Fruit fly (Drosophila melanogaster) whole organism, wandering third instar larva: ENCODE measurements around the gene CG5180.

Experiments
- Abd-B ChIP-seq: fragments of >200 bp; optimal IDR thresholded peaks from 2 replicates; lab custom pipeline; 2017; ENCODE audit warnings: missing biosample characterization, missing genetic modification characterization
- CG32264 ChIP-seq: fragments of 200-800 bp; sonication (Bioruptor generic); optimal IDR thresholded peaks from 2 replicates; lab custom pipeline; 2016; ENCODE audit warnings: missing biosample characterization, missing genetic modification characterization
- CrebA ChIP-seq: fragments of 200-800 bp; sonication (Bioruptor generic); optimal IDR thresholded peaks from 2 replicates; lab custom pipeline; 2016; ENCODE audit warnings: missing biosample characterization, mild to moderate bottlenecking, missing genetic modification characterization, borderline replicate concordance
- Dfd ChIP-seq: fragments of >200 bp; optimal IDR thresholded peaks from 2 replicates; lab custom pipeline; 2017; ENCODE audit warnings: missing biosample characterization, missing genetic modification characterization
- Dif ChIP-seq: fragments of 200-275, 200-300 bp; sonication (Bioruptor generic); optimal IDR thresholded peaks from 2 replicates; lab custom pipeline; 2018; ENCODE audit warnings: missing biosample characterization, missing genetic modification characterization; ENCODE audit not compliant: partially characterized antibody
- GATAd ChIP-seq: sonication (Bioruptor generic); optimal IDR thresholded peaks from 2 replicates; lab custom pipeline; 2016; ENCODE audit warnings: missing biosample characterization, missing genetic modification characterization
- HLH106 ChIP-seq: fragments of 200-800 bp; optimal IDR thresholded peaks from 3 replicates; lab custom pipeline; 2019; ENCODE audit warnings: missing biosample characterization, mild to moderate bottlenecking, missing genetic modification characterization, moderate library complexity
- Hnf4 ChIP-seq: fragments of 200-800 bp; sonication (Bioruptor generic); optimal IDR thresholded peaks from 2 replicates; lab custom pipeline; 2016; ENCODE audit warnings: missing biosample characterization, mild to moderate bottlenecking, missing genetic modification characterization
- Hr78 ChIP-seq: fragments of >200 bp; optimal IDR thresholded peaks from 2 replicates; lab custom pipeline; 2017; ENCODE audit warnings: missing biosample characterization, missing genetic modification characterization
- Hr83 ChIP-seq: fragments of 200-300 bp; sonication (Bioruptor generic); optimal IDR thresholded peaks from 2 replicates; lab custom pipeline; 2016; ENCODE audit warnings: missing biosample characterization, mild to moderate bottlenecking, missing genetic modification characterization, moderate library complexity; ENCODE audit not compliant: poor library complexity, severe bottlenecking
- Jra ChIP-seq: sonication (Bioruptor generic); optimal IDR thresholded peaks from 2 replicates; lab custom pipeline; 2016; ENCODE audit warnings: missing biosample characterization, missing genetic modification characterization
- Mio ChIP-seq: sonication (Bioruptor generic); optimal IDR thresholded peaks from 2 replicates; lab custom pipeline; 2016; ENCODE audit warnings: missing biosample characterization, missing genetic modification characterization
- Myc ChIP-seq: fragments of >200 bp; optimal IDR thresholded peaks from 2 replicates; lab custom pipeline; 2017
- N ChIP-seq: fragments of >200 bp; optimal IDR thresholded peaks from 2 replicates; lab custom pipeline; 2018; ENCODE audit warnings: missing biosample characterization, missing external identifiers, missing genetic modification characterization
- OdsH ChIP-seq: fragments of 200-800 bp; sonication (Bioruptor generic); optimal IDR thresholded peaks from 2 replicates; lab custom pipeline; 2016; ENCODE audit warnings: missing biosample characterization, mild to moderate bottlenecking, missing genetic modification characterization
- Rel ChIP-seq, 2 experiments: fragments of 200-800 bp; sonication (Bioruptor generic) in 1 of 2; optimal IDR thresholded peaks; 2 replicates in 1 of 2; 3 replicates in 1 of 2; lab custom pipeline; 2016 to 2019; ENCODE audit warnings: mild to moderate bottlenecking in 2 of 2, missing biosample characterization in 2 of 2, missing genetic modification characterization in 2 of 2, moderate library complexity in 1 of 2
- Sp1 ChIP-seq: fragments of 200-800 bp; sonication (Bioruptor generic); optimal IDR thresholded peaks from 3 replicates; lab custom pipeline; 2019; ENCODE audit warnings: missing biosample characterization, mild to moderate bottlenecking, missing genetic modification characterization, moderate library complexity
- Vsx2 ChIP-seq: fragments of 200-300, 225-300 bp; sonication (Bioruptor generic); optimal IDR thresholded peaks from 2 replicates; lab custom pipeline; 2018; ENCODE audit warnings: missing biosample characterization, missing genetic modification characterization; ENCODE audit not compliant: partially characterized antibody
- br ChIP-seq: fragments of 200-800 bp; sonication (Bioruptor generic); optimal IDR thresholded peaks from 2 replicates; lab custom pipeline; 2016; ENCODE audit warnings: missing biosample characterization, missing genetic modification characterization
- brk ChIP-seq: fragments of 200-800 bp; sonication (Bioruptor generic); optimal IDR thresholded peaks from 2 replicates; lab custom pipeline; 2016; ENCODE audit warnings: missing biosample characterization, mild to moderate bottlenecking, missing genetic modification characterization
- dl ChIP-seq, 2 experiments: fragments of 175-275, 200-275 bp in 1 of 2; fragments of 200-275 bp in 1 of 2; sonication (Bioruptor generic); optimal IDR thresholded peaks; lab custom pipeline; 2018; ENCODE audit warnings: mild to moderate bottlenecking in 2 of 2, missing biosample characterization in 2 of 2, missing genetic modification characterization in 2 of 2, moderate library complexity in 2 of 2; ENCODE audit not compliant: partially characterized antibody in 2 of 2, insufficient read depth in 1 of 2
- dmrt93B ChIP-seq: fragments of 200-800 bp; sonication (Bioruptor generic); optimal IDR thresholded peaks from 2 replicates; lab custom pipeline; 2018; ENCODE audit warnings: missing biosample characterization, mild to moderate bottlenecking, missing genetic modification characterization
- ey ChIP-seq: fragments of 200-800 bp; sonication (Bioruptor generic); optimal IDR thresholded peaks from 2 replicates; lab custom pipeline; 2016; ENCODE audit warnings: missing biosample characterization, missing genetic modification characterization
- foxo ChIP-seq, 2 experiments: fragments of 200-800 bp; sonication (Bioruptor generic); optimal IDR thresholded peaks; 2 replicates in 1 of 2; 3 replicates in 1 of 2; lab custom pipeline; 2016 to 2017; ENCODE audit warnings: missing biosample characterization in 2 of 2, missing genetic modification characterization in 2 of 2
- fru ChIP-seq: fragments of 200-800 bp; sonication (Bioruptor generic); optimal IDR thresholded peaks from 3 replicates; lab custom pipeline; 2016; ENCODE audit warnings: missing biosample characterization, mild to moderate bottlenecking, missing genetic modification characterization
- h ChIP-seq: fragments of 200-800 bp; sonication (Bioruptor generic); optimal IDR thresholded peaks from 3 replicates; lab custom pipeline; 2016; ENCODE audit warnings: missing biosample characterization, mild to moderate bottlenecking, missing genetic modification characterization
- jim ChIP-seq: fragments of 175-275, 200-325 bp; sonication (Bioruptor generic); optimal IDR thresholded peaks from 2 replicates; lab custom pipeline; 2016; ENCODE audit warnings: missing biosample characterization, mild to moderate bottlenecking, missing genetic modification characterization
- lola ChIP-seq: fragments of >200 bp; optimal IDR thresholded peaks from 2 replicates; lab custom pipeline; 2017; ENCODE audit warnings: missing biosample characterization, missing genetic modification characterization
- pan ChIP-seq: fragments of >200 bp; optimal IDR thresholded peaks from 2 replicates; lab custom pipeline; 2017
- rgr ChIP-seq: fragments of 200-800 bp; sonication (Bioruptor generic); optimal IDR thresholded peaks from 3 replicates; lab custom pipeline; 2016; ENCODE audit warnings: missing biosample characterization, mild to moderate bottlenecking, missing genetic modification characterization
- sv ChIP-seq: fragments of 200-800 bp; sonication (Bioruptor generic); optimal IDR thresholded peaks from 3 replicates; lab custom pipeline; 2016; ENCODE audit warnings: missing biosample characterization, missing genetic modification characterization
- tai ChIP-seq: sonication (Bioruptor generic); optimal IDR thresholded peaks from 2 replicates; lab custom pipeline; 2016; ENCODE audit warnings: missing biosample characterization, missing genetic modification characterization
- usp ChIP-seq: fragments of >200 bp; optimal IDR thresholded peaks from 2 replicates; lab custom pipeline; 2017; ENCODE audit warnings: missing biosample characterization, missing genetic modification characterization
- woc ChIP-seq: sonication (Bioruptor generic); optimal IDR thresholded peaks from 2 replicates; lab custom pipeline; 2016; ENCODE audit warnings: missing biosample characterization, mild to moderate bottlenecking, missing genetic modification characterization

CG5180 gene

DNA sequence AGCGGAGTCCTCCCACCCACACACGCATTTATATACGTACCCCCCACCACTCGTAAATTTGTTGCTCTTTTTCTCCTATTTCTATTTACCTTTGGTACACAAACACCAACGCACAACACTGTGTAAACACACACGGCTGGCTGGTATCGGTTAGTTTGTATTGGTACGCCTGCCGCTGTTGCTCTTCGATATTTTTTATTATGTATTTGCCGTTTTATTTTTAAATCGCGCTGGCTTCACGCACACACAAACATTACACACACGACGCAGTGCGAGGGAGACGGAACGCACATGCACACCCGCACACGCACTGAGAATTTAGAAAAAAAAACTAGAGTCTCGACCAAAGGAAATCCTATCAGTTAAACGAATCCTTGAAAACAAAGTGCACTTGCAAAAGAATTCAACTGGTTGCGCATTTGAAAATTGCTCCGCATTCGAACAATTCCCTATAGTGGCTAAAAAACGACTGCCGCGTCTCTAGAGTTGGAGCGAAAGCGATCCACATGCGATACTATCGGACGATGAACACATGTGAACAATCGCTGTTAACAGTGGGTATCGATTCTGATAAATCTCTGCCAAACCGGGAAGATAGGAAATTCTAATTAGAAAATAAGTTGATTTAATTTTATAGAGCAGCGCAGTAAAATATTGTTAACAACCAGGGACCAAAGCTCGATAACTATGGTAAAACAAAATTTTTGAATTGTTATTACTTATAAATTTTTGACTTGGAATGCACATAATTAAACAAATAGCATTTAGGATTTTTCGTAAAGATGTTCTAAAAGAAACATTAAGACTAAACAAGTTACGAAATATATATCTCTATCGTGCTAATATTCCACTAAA is 6.9 kb upstream of the CG5180 start:
- TF ChIP-seq foxo (GFP tag; optimal IDR thresholded peaks at IDR 0.05; lab: Kevin White, UChicago) (peak in 1 of 2 experiments; percentile 27), Rel (GFP tag; optimal IDR thresholded peaks at IDR 0.05; lab: Kevin White, UChicago) (no peak), Rel (tag; optimal IDR thresholded peaks at IDR 0.05; lab: Kevin White, UChicago) (no peak), Dfd (GFP tag; lab: Kevin White, UChicago) (no peak), brk (GFP tag; lab: Kevin White, UChicago) (no peak), usp (no peak), OdsH (peak; percentile 23), GATAd (no peak), Sp1 (GFP tag; lab: Kevin White, UChicago) (peak; percentile 25), Hnf4 (peak; percentile 14), h (GFP tag; lab: Kevin White, UChicago) (peak; percentile 78), br (GFP tag; lab: Kevin White, UChicago) (peak; percentile 1), Hr78 (GFP tag; lab: Kevin White, UChicago) (no peak), jim (GFP tag; lab: Kevin White, UChicago) (peak; percentile 55), Dif (peak; percentile 37), N (GFP tag; lab: Kevin White, UChicago) (peak; percentile 19), Myc (lab: Kevin White, UChicago) (no peak), Abd-B (GFP tag; lab: Kevin White, UChicago) (no peak), tai (GFP tag; lab: Kevin White, UChicago) (peak; percentile 47), CG32264 (GFP tag; lab: Kevin White, UChicago) (peak; percentile 50), Hr83 (GFP tag; lab: Kevin White, UChicago) (peak; percentile 97), woc (GFP tag; lab: Kevin White, UChicago) (peak; percentile 52), dl (GFP tag; optimal IDR thresholded peaks at IDR 0.05; lab: Kevin White, UChicago; ENCODE audit: insufficient read depth in 1 of 2, partially characterized antibody in 2 of 2) (peak in 1 of 2 experiments; percentile 8), lola (no peak), Jra (GFP tag; lab: Kevin White, UChicago) (no peak), Mio (GFP tag; lab: Kevin White, UChicago) (peak; percentile 23), HLH106 (tag; lab: Kevin White, UChicago) (no peak), Vsx2 (GFP tag; lab: Kevin White, UChicago) (no peak), fru (GFP tag; lab: Kevin White, UChicago) (no peak), ey (GFP tag; lab: Kevin White, UChicago) (no peak), dmrt93B (no peak), rgr (GFP tag; lab: Kevin White, UChicago) (peak; percentile 40), sv (GFP tag; lab: Kevin White, UChicago) (no peak), pan (lab: Kevin White, UChicago) (no peak)

DNA sequence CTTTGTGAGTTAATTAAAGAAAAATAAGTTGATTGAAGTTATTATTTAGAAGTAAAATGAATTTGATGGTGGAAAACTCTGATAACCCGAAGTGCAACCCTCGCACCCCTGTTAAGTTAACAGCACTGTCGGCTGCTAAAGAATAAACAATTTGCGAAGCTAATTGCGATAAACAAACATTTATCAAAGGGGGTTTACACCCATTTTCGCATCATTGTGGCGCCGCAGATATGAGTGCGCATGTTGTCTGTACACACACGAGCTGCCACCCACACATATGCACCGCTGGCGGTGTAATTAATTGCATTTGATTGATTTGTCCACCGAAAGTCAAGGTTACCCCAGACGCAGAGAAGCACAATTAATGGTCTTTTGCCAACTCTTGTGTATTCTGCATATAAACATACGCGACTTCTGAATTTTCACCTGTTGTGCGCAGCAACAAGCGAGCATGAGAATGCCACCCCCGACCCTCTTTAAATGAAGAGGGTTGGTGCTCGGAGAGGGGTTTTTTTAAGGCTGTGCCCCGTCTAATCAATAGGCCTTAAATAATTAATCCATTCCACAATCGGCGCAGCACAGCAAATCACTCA is 6.1 kb upstream of the CG5180 start:
- no peak for TF ChIP-seq Mio (GFP tag; lab: Kevin White, UChicago)
- no peak for TF ChIP-seq Rel (GFP tag; optimal IDR thresholded peaks at IDR 0.05; lab: Kevin White, UChicago)
- peak; percentile 98 for TF ChIP-seq Rel (tag; optimal IDR thresholded peaks at IDR 0.05; lab: Kevin White, UChicago)

DNA sequence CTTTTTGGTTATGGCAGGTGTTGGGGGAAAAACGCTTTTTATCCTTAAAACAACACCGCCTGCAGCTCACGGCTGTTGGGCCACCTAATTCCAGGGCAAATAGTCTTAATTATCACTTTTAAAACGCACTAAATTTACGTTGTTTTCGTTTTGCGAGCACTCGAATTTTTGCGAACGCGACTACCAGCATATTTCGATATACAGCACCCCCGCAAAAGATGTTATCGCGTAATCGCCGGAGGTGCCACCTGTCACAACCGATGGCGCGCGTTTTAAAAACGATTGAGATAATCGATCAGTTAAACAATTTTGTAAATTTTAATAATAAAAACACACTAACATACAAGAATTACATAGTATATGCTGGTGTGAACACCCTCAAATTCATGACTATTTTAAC is 5.6 kb upstream of the CG5180 start, which contains the start of gene Stat92E:
Gene Stat92E (minus strand): TSS at position 219 of the 400 bp plus-strand sequence.
- TF ChIP-seq CrebA (GFP tag; lab: Kevin White, UChicago) (no peak), h (GFP tag; lab: Kevin White, UChicago) (peak; percentile 13), dl (GFP tag; optimal IDR thresholded peaks at IDR 0.05; lab: Kevin White, UChicago; ENCODE audit: insufficient read depth in 1 of 2, partially characterized antibody in 2 of 2) (peak in 1 of 2 experiments; percentile 6)
